Worm (Caenorhabditis elegans) whole organism, L1 larva: ENCODE data around the gene tag-164.

ENCODE experiments used
- C04F5.9 ChIP-seq: sonication (generic microtip); optimal IDR thresholded peaks from 2 replicates; lab custom pipeline; 2016; ENCODE audit warnings: missing genetic modification characterization, missing compliant biosample characterization
- C34B4.2 ChIP-seq: sonication (generic microtip); optimal IDR thresholded peaks from 2 replicates; lab custom pipeline; 2017; ENCODE audit warnings: mild to moderate bottlenecking, missing genetic modification characterization, missing compliant biosample characterization
- aha-1 ChIP-seq: fragments of 150-350 bp; optimal IDR thresholded peaks from 2 replicates; lab custom pipeline; 2014; ENCODE audit warnings: missing biosample characterization, missing genetic modification characterization
- alr-1 ChIP-seq: fragments of 200-800 bp; sonication (Bioruptor generic); optimal IDR thresholded peaks from 2 replicates; lab custom pipeline; 2018; ENCODE audit warnings: borderline replicate concordance, mild to moderate bottlenecking, missing genetic modification characterization, missing compliant biosample characterization
- ama-1 ChIP-seq: fragments of 150-350 bp; optimal IDR thresholded peaks from 2 replicates; lab custom pipeline; 2014
- blmp-1 ChIP-seq: fragments of 150-350 bp; optimal IDR thresholded peaks from 2 replicates; lab custom pipeline; 2014; ENCODE audit warnings: missing biosample characterization, missing genetic modification characterization
- ceh-63 ChIP-seq: fragments of 200-800 bp; sonication (Bioruptor generic); optimal IDR thresholded peaks from 2 replicates; lab custom pipeline; 2018; ENCODE audit warnings: mild to moderate bottlenecking, missing genetic modification characterization, missing compliant biosample characterization
- ceh-8 ChIP-seq: fragments of 200-800 bp; sonication (Bioruptor generic); optimal IDR thresholded peaks from 2 replicates; lab custom pipeline; 2018; ENCODE audit warnings: mild to moderate bottlenecking, missing genetic modification characterization, moderate library complexity, missing compliant biosample characterization
- ceh-82 ChIP-seq, 3 experiments: fragments of 150-350 bp in 1 of 3; sonication (generic microtip) in 2 of 3; optimal IDR thresholded peaks; 2 replicates each; lab custom pipeline; 2014 to 2017; ENCODE audit warnings: missing biosample characterization in 3 of 3, missing genetic modification characterization in 3 of 3
- ceh-90 ChIP-seq: sonication (generic microtip); optimal IDR thresholded peaks from 2 replicates; lab custom pipeline; 2016; ENCODE audit warnings: missing genetic modification characterization, missing compliant biosample characterization
- egl-13 ChIP-seq: sonication (generic microtip); optimal IDR thresholded peaks from 2 replicates; lab custom pipeline; 2016; ENCODE audit warnings: missing genotype, missing genetic modification reagents, missing genetic modification characterization, missing compliant biosample characterization
- egl-27 ChIP-seq, 2 experiments: fragments of 150-350 bp in 1 of 2; sonication (generic microtip); optimal IDR thresholded peaks; 3 replicates each; lab custom pipeline; 2017 to 2018; ENCODE audit warnings: missing biosample characterization in 2 of 2, missing genetic modification characterization in 2 of 2, missing genetic modification reagents in 2 of 2
- elt-2 ChIP-seq: sonication (generic microtip); optimal IDR thresholded peaks from 2 replicates; lab custom pipeline; 2016; ENCODE audit warnings: missing genetic modification characterization, mild to moderate bottlenecking, inconsistent platforms, missing compliant biosample characterization, missing genetic modification reagents
- ets-5 ChIP-seq: fragments of 200-800 bp; sonication (Bioruptor generic); IDR thresholded peaks from 2 replicates; pipeline ENCODE4 v1.3.6; 2022; ENCODE audit warnings: missing genetic modification characterization, missing compliant biosample characterization
- grh-1 ChIP-seq: fragments of 200-800 bp; sonication (Bioruptor generic); IDR thresholded peaks from 2 replicates; pipeline ENCODE4 v1.3.6; 2022; ENCODE audit warnings: missing genetic modification reagents, missing genetic modification characterization, missing compliant biosample characterization
- hlh-17 ChIP-seq: fragments of 200-800 bp; sonication (Bioruptor generic); optimal IDR thresholded peaks from 2 replicates; lab custom pipeline; 2018; ENCODE audit warnings: missing genetic modification characterization, mild to moderate bottlenecking, missing compliant biosample characterization, moderate library complexity, borderline replicate concordance
- irx-1 ChIP-seq: sonication (generic microtip); optimal IDR thresholded peaks from 2 replicates; lab custom pipeline; 2016; ENCODE audit warnings: missing genetic modification characterization, missing compliant biosample characterization
- isw-1 ChIP-seq: fragments of 200-800 bp; sonication (Bioruptor generic); IDR thresholded peaks from 2 replicates; pipeline ENCODE4 v1.3.6; 2022; ENCODE audit warnings: missing genetic modification characterization, missing compliant biosample characterization
- jun-1 ChIP-seq: fragments of 150-350 bp; optimal IDR thresholded peaks from 2 replicates; lab custom pipeline; 2014; ENCODE audit warnings: missing biosample characterization, missing genetic modification reagents, missing genetic modification characterization
- lin-39 ChIP-seq: fragments of 150-350 bp; optimal IDR thresholded peaks from 2 replicates; lab custom pipeline; 2014; ENCODE audit warnings: missing biosample characterization, missing genetic modification reagents, missing genetic modification characterization
- lsy-2 ChIP-seq, 2 experiments: fragments of 150-350 bp; optimal IDR thresholded peaks; 2 replicates each; lab custom pipeline; 2014; ENCODE audit warnings: missing biosample characterization in 2 of 2, missing genetic modification characterization in 2 of 2
- mdl-1 ChIP-seq, 2 experiments: fragments of 150-350 bp; optimal IDR thresholded peaks; 2 replicates each; lab custom pipeline; 2014 to 2017; ENCODE audit warnings: missing biosample characterization in 2 of 2, missing genetic modification characterization in 2 of 2, inconsistent platforms in 1 of 2
- nhr-20 ChIP-seq: sonication (generic microtip); optimal IDR thresholded peaks from 2 replicates; lab custom pipeline; 2016; ENCODE audit warnings: mild to moderate bottlenecking, missing genetic modification characterization, missing compliant biosample characterization
- nhr-237 ChIP-seq: fragments of 150-350 bp; optimal IDR thresholded peaks from 2 replicates; lab custom pipeline; 2014; ENCODE audit warnings: missing biosample characterization, missing genetic modification characterization
- nhr-28 ChIP-seq: fragments of 150-350 bp; optimal IDR thresholded peaks from 2 replicates; lab custom pipeline; 2014; ENCODE audit warnings: missing biosample characterization, missing genetic modification characterization
- nhr-71 ChIP-seq: sonication (generic microtip); optimal IDR thresholded peaks from 2 replicates; lab custom pipeline; 2016; ENCODE audit warnings: mild to moderate bottlenecking, missing genetic modification characterization, moderate library complexity, missing compliant biosample characterization
- nhr-76 ChIP-seq: sonication (generic microtip); optimal IDR thresholded peaks from 2 replicates; lab custom pipeline; 2017; ENCODE audit warnings: missing biosample characterization, missing genetic modification characterization
- nhr-77 ChIP-seq: fragments of 150-350 bp; optimal IDR thresholded peaks from 2 replicates; lab custom pipeline; 2014; ENCODE audit warnings: missing biosample characterization, missing genetic modification characterization
- nhr-84 ChIP-seq: sonication (generic microtip); optimal IDR thresholded peaks from 2 replicates; lab custom pipeline; 2017; ENCODE audit warnings: missing biosample characterization, missing genetic modification characterization
- pax-3 ChIP-seq: fragments of 200-800 bp; sonication (Bioruptor generic); optimal IDR thresholded peaks from 2 replicates; lab custom pipeline; 2018; ENCODE audit warnings: mild to moderate bottlenecking, missing genetic modification characterization, moderate library complexity, missing compliant biosample characterization
- rnt-1 ChIP-seq: sonication (generic microtip); optimal IDR thresholded peaks from 2 replicates; lab custom pipeline; 2016; ENCODE audit warnings: mild to moderate bottlenecking, missing genetic modification characterization, moderate library complexity, missing compliant biosample characterization
- skn-1 ChIP-seq: fragments of 150-350 bp; optimal IDR thresholded peaks from 2 replicates; lab custom pipeline; 2014; ENCODE audit warnings: missing biosample characterization, missing genetic modification characterization
- sox-4 ChIP-seq: sonication (generic microtip); optimal IDR thresholded peaks from 2 replicates; lab custom pipeline; 2016; ENCODE audit warnings: missing genetic modification characterization, missing compliant biosample characterization
- sptf-1 ChIP-seq: fragments of 150-350 bp; optimal IDR thresholded peaks from 2 replicates; lab custom pipeline; 2014; ENCODE audit warnings: missing biosample characterization, missing genetic modification characterization
- sup-37 ChIP-seq: fragments of 200-800 bp; sonication (Bioruptor generic); optimal IDR thresholded peaks from 2 replicates; lab custom pipeline; 2018; ENCODE audit warnings: mild to moderate bottlenecking, missing genetic modification characterization, missing compliant biosample characterization
- swsn-7 ChIP-seq: sonication (generic microtip); optimal IDR thresholded peaks from 2 replicates; lab custom pipeline; 2016; ENCODE audit warnings: missing genetic modification characterization, missing compliant biosample characterization
- tlp-1 ChIP-seq: fragments of 150-350 bp; optimal IDR thresholded peaks from 2 replicates; lab custom pipeline; 2014; ENCODE audit warnings: missing biosample characterization, missing genetic modification characterization
- unc-62 ChIP-seq: fragments of 150-350 bp; optimal IDR thresholded peaks from 2 replicates; lab custom pipeline; 2014; ENCODE audit warnings: missing biosample characterization, missing genetic modification reagents, missing genetic modification characterization
- unc-86 ChIP-seq: sonication (generic microtip); optimal IDR thresholded peaks from 2 replicates; lab custom pipeline; 2016; ENCODE audit warnings: missing genetic modification characterization, missing compliant biosample characterization
- unc-98 ChIP-seq: fragments of 200-800 bp; sonication (Bioruptor generic); IDR thresholded peaks from 2 replicates; pipeline ENCODE4 v1.3.6; 2022; ENCODE audit warnings: missing genetic modification characterization, missing compliant biosample characterization
- zag-1 ChIP-seq: fragments of 150-350 bp; optimal IDR thresholded peaks from 2 replicates; lab custom pipeline; 2014; ENCODE audit warnings: missing biosample characterization, missing genetic modification characterization
- zip-4 ChIP-seq: fragments of 200-800 bp; sonication (Bioruptor generic); optimal IDR thresholded peaks from 2 replicates; lab custom pipeline; 2018; ENCODE audit warnings: mild to moderate bottlenecking, missing genetic modification characterization, moderate library complexity, missing compliant biosample characterization

Gene tag-164

ce11 chrIII:13462965-13463783, 3.8 kb downstream of the tag-164 start, which contains the start of gene ant-1.1 (continued):
- TF ChIP-seq ama-1 (lab: Kevin White, UChicago) (peak; percentile 83), unc-86 (tag; lab: Kevin White, UChicago) (peak; percentile 95), jun-1 (tag; lab: Kevin White, UChicago) (peak; percentile 94), sup-37 (GFP tag; lab: Kevin White, UChicago) (peak; percentile 87), nhr-77 (tag; lab: Kevin White, UChicago) (peak; percentile 94), irx-1 (tag; lab: Kevin White, UChicago) (peak; percentile 77), ceh-82 (tag; optimal IDR thresholded peaks at IDR 0.05; lab: Kevin White, UChicago) (peak; percentile 87 to 99 (median 95)), nhr-76 (tag; lab: Kevin White, UChicago) (no peak), egl-27 (tag; optimal IDR thresholded peaks at IDR 0.05; lab: Kevin White, UChicago) (peak in 1 of 2 experiments; percentile 32), C34B4.2 (tag; lab: Kevin White, UChicago) (peak; percentile 100), nhr-28 (tag; lab: Kevin White, UChicago) (no peak), ceh-63 (GFP tag; lab: Kevin White, UChicago) (no peak), mdl-1 (tag; optimal IDR thresholded peaks at IDR 0.05; lab: Kevin White, UChicago) (peak in 1 of 2 experiments; percentile 73), blmp-1 (tag; lab: Kevin White, UChicago) (peak; percentile 44), ceh-8 (peak; percentile 88), skn-1 (tag; lab: Kevin White, UChicago) (peak; percentile 94), ceh-90 (tag; lab: Kevin White, UChicago) (peak; percentile 38), swsn-7 (peak; percentile 95), zip-4 (GFP tag; lab: Kevin White, UChicago) (peak; percentile 87), nhr-20 (tag; lab: Kevin White, UChicago) (peak; percentile 95), grh-1 (GFP tag; lab: Robert Waterston, UW) (peak; percentile 93), tlp-1 (no peak), ets-5 (GFP tag; lab: Robert Waterston, UW) (no peak), nhr-84 (tag; lab: Kevin White, UChicago) (no peak), unc-62 (GFP tag; lab: Kevin White, UChicago) (no peak), zag-1 (no peak), elt-2 (peak; percentile 59), hlh-17 (no peak), sox-4 (peak; percentile 80), pax-3 (tag; lab: Kevin White, UChicago) (peak; percentile 96), unc-98 (peak; percentile 67; the same call in 1 of the 2 replicates), lin-39 (peak; percentile 75), isw-1 (GFP tag; lab: Robert Waterston, UW) (peak; percentile 97), C04F5.9 (tag; lab: Kevin White, UChicago) (peak; percentile 70), egl-13 (tag; lab: Kevin White, UChicago) (peak; percentile 90), aha-1 (tag; lab: Kevin White, UChicago) (peak; percentile 46), nhr-71 (tag; lab: Kevin White, UChicago) (peak; percentile 98), alr-1 (tag; lab: Kevin White, UChicago) (no peak), lsy-2 (tag; optimal IDR thresholded peaks at IDR 0.05; lab: Kevin White, UChicago) (peak; percentile 99), rnt-1 (peak; percentile 96), nhr-237 (tag; lab: Kevin White, UChicago) (peak; percentile 49), sptf-1 (no peak)
- TF ChIP-seq, all 84 proteins: peak for 66
